Worm (Caenorhabditis elegans) whole organism, L4 larva: ENCODE measurements around the gene W02B3.7.

Experiments
- aly-2 ChIP-seq: sonication (generic microtip); optimal IDR thresholded peaks from 2 replicates; lab custom pipeline; 2018; ENCODE audit warnings: missing biosample characterization, missing genetic modification characterization
- daf-16 ChIP-seq, 3 experiments: sonication (generic microtip); optimal IDR thresholded peaks; 2 replicates each; lab custom pipeline; 2016 to 2017; ENCODE audit warnings: missing genetic modification characterization in 3 of 3, missing genetic modification reagents in 3 of 3, mild to moderate bottlenecking in 2 of 3, missing compliant biosample characterization in 2 of 3, missing biosample characterization in 1 of 3, moderate library complexity in 1 of 3
- dpl-1 ChIP-seq: fragments of 150-350 bp; optimal IDR thresholded peaks from 2 replicates; lab custom pipeline; 2014; ENCODE audit warnings: missing biosample characterization, missing genetic modification reagents, missing genetic modification characterization
- lin-13 ChIP-seq: fragments of 150-350 bp; optimal IDR thresholded peaks from 2 replicates; lab custom pipeline; 2014; ENCODE audit warnings: missing biosample characterization, missing genetic modification reagents, missing genetic modification characterization
- mep-1 ChIP-seq: fragments of 150-350 bp; sonication (generic microtip); optimal IDR thresholded peaks from 3 replicates; lab custom pipeline; 2014; ENCODE audit warnings: missing biosample characterization, missing genetic modification characterization
- mxl-2 ChIP-seq: fragments of 200-800 bp; sonication (Bioruptor generic); conservative IDR thresholded peaks from 2 replicates; pipeline ENCODE4 v1.3.6; 2022; ENCODE audit warnings: missing genetic modification reagents, missing genetic modification characterization, missing compliant biosample characterization
- nhr-76 ChIP-seq: fragments of 150-350 bp; optimal IDR thresholded peaks from 2 replicates; lab custom pipeline; 2014; ENCODE audit warnings: missing biosample characterization, missing genetic modification characterization
- nhr-77 ChIP-seq: fragments of 150-350 bp; optimal IDR thresholded peaks from 2 replicates; lab custom pipeline; 2014; ENCODE audit warnings: missing biosample characterization, missing genetic modification characterization

DNA sequence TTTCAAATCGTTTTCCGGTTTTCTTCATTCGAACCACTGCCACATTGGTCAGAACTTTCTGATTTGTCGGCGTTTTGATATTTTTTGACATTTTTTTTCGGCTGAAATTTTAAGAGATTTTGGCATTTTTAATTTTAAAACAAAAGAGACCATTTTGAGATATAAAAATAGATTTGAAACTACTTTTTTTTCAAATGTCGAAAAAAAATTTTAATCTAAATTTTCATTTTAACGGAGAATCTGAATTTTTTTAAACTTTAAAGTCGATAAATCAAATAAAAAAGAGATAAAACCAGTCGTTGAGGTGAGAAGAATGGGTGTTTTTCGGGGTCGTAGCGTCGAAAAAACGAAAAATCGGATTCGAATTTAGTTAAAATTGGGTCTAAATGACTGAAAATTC, 53.5 kb downstream of the W02B3.7 start, which contains the start of gene sbds-1:
- TF ChIP-seq mep-1 (tag; lab: Kevin White, UChicago) (no peak), nhr-77 (tag; lab: Kevin White, UChicago) (no peak), aly-2 (no peak), daf-16 (GFP tag; optimal IDR thresholded peaks at IDR 0.05; lab: Kevin White, UChicago) (no peak), daf-16 (tag; optimal IDR thresholded peaks at IDR 0.05; lab: Kevin White, UChicago) (no peak), nhr-76 (no peak), mxl-2 (no peak), lin-13 (GFP tag; lab: Kevin White, UChicago) (no peak), dpl-1 (GFP tag; lab: Kevin White, UChicago) (no peak)
